Worm (Caenorhabditis elegans) whole organism, L2 larva: ENCODE results near the gene F52E4.5.
A peak's percentile ranks its signal among the peaks of the same experiment; 100 is the strongest.

Experiments used
- C34F6.9 ChIP-seq: fragments of 150-350 bp; optimal IDR thresholded peaks from 2 replicates; lab custom pipeline; 2014; ENCODE audit warnings: missing biosample characterization, missing genetic modification characterization
- F13H6.1 ChIP-seq: sonication (generic microtip); optimal IDR thresholded peaks from 2 replicates; lab custom pipeline; 2016; ENCODE audit warnings: missing genetic modification characterization, missing compliant biosample characterization
- R02D3.7 ChIP-seq: fragments of 150-350 bp; optimal IDR thresholded peaks from 2 replicates; lab custom pipeline; 2014; ENCODE audit warnings: missing biosample characterization, missing genetic modification characterization
- Y55F3AM.14 ChIP-seq: fragments of 200-800 bp; sonication (Bioruptor generic); optimal IDR thresholded peaks from 2 replicates; lab custom pipeline; 2018; ENCODE audit warnings: mild to moderate bottlenecking, missing genetic modification characterization, missing compliant biosample characterization
- ZK546.5 ChIP-seq: sonication (generic microtip); optimal IDR thresholded peaks from 2 replicates; lab custom pipeline; 2017; ENCODE audit warnings: missing biosample characterization, missing genetic modification characterization
- alr-1 ChIP-seq: fragments of 150-350 bp; optimal IDR thresholded peaks from 2 replicates; lab custom pipeline; 2014; ENCODE audit warnings: missing biosample characterization, missing genetic modification characterization
- aly-2 ChIP-seq: fragments of 150-350 bp; optimal IDR thresholded peaks from 2 replicates; lab custom pipeline; 2014; ENCODE audit warnings: missing biosample characterization, missing genetic modification characterization
- ama-1 ChIP-seq: fragments of 150-350 bp; optimal IDR thresholded peaks from 2 replicates; lab custom pipeline; 2018; ENCODE audit warnings: inconsistent platforms
- blmp-1 ChIP-seq: sonication (generic microtip); optimal IDR thresholded peaks from 2 replicates; lab custom pipeline; 2017; ENCODE audit warnings: missing genetic modification characterization, mild to moderate bottlenecking, missing compliant biosample characterization, antibody characterized with exemption, moderate library complexity; ENCODE audit not compliant: insufficient read depth
- ceh-16 ChIP-seq: fragments of 150-350 bp; optimal IDR thresholded peaks from 2 replicates; lab custom pipeline; 2014; ENCODE audit warnings: missing biosample characterization, missing genetic modification characterization
- ceh-82 ChIP-seq: fragments of 150-350 bp; optimal IDR thresholded peaks from 2 replicates; lab custom pipeline; 2014; ENCODE audit warnings: missing biosample characterization, missing genetic modification characterization
- crh-2 ChIP-seq: sonication (generic microtip); optimal IDR thresholded peaks from 2 replicates; lab custom pipeline; 2017; ENCODE audit warnings: missing biosample characterization, missing genetic modification characterization
- dmd-4 ChIP-seq: sonication (generic microtip); optimal IDR thresholded peaks from 2 replicates; lab custom pipeline; 2017; ENCODE audit warnings: missing biosample characterization, missing genetic modification characterization
- egl-27 ChIP-seq: sonication (generic microtip); optimal IDR thresholded peaks from 3 replicates; lab custom pipeline; 2017; ENCODE audit warnings: missing biosample characterization, missing genetic modification reagents, missing genetic modification characterization
- elt-1 ChIP-seq: fragments of 150-350 bp; optimal IDR thresholded peaks from 2 replicates; lab custom pipeline; 2014; ENCODE audit warnings: missing biosample characterization, missing genetic modification characterization
- elt-3 ChIP-seq: sonication (generic microtip); optimal IDR thresholded peaks from 2 replicates; lab custom pipeline; 2017; ENCODE audit warnings: missing biosample characterization, missing genetic modification characterization
- fos-1 ChIP-seq: fragments of 150-350 bp; optimal IDR thresholded peaks from 2 replicates; lab custom pipeline; 2014; ENCODE audit warnings: missing biosample characterization, missing genetic modification characterization
- gmeb-1 ChIP-seq: fragments of 150-350 bp; optimal IDR thresholded peaks from 2 replicates; lab custom pipeline; 2014; ENCODE audit warnings: missing biosample characterization, missing genetic modification characterization
- lin-11 ChIP-seq: fragments of 150-350 bp; sonication (generic microtip); optimal IDR thresholded peaks from 2 replicates; lab custom pipeline; 2014; ENCODE audit warnings: missing biosample characterization, missing genetic modification characterization, inconsistent platforms, mixed read lengths
- lin-13 ChIP-seq: fragments of 150-350 bp; optimal IDR thresholded peaks from 2 replicates; lab custom pipeline; 2014; ENCODE audit warnings: missing biosample characterization, missing genetic modification reagents, missing genetic modification characterization
- lin-39 ChIP-seq: fragments of 150-350 bp; optimal IDR thresholded peaks from 2 replicates; lab custom pipeline; 2014; ENCODE audit warnings: missing biosample characterization, missing genetic modification reagents, missing genetic modification characterization
- lsy-2 ChIP-seq, 2 experiments: fragments of 150-350 bp in 1 of 2; sonication (generic microtip) in 1 of 2; optimal IDR thresholded peaks; 2 replicates each; lab custom pipeline; 2014 to 2017; ENCODE audit warnings: missing biosample characterization in 2 of 2, missing genetic modification characterization in 2 of 2
- mab-5 ChIP-seq: fragments of 150-350 bp; optimal IDR thresholded peaks from 2 replicates; lab custom pipeline; 2014; ENCODE audit warnings: missing biosample characterization, missing genetic modification characterization
- mbf-1 ChIP-seq: sonication (generic microtip); optimal IDR thresholded peaks from 2 replicates; lab custom pipeline; 2017; ENCODE audit warnings: missing biosample characterization, missing genetic modification characterization
- mdl-1 ChIP-seq, 2 experiments: fragments of 150-350 bp in 1 of 2; sonication (generic microtip) in 1 of 2; optimal IDR thresholded peaks; 2 replicates each; lab custom pipeline; 2017; ENCODE audit warnings: missing biosample characterization in 2 of 2, missing genetic modification characterization in 2 of 2
- nhr-10 ChIP-seq: sonication (generic microtip); optimal IDR thresholded peaks from 2 replicates; lab custom pipeline; 2017; ENCODE audit warnings: missing biosample characterization, missing genetic modification characterization
- nhr-11 ChIP-seq: fragments of 150-350 bp; optimal IDR thresholded peaks from 2 replicates; lab custom pipeline; 2014; ENCODE audit warnings: missing biosample characterization, missing genetic modification characterization
- nhr-12 ChIP-seq: fragments of 150-350 bp; optimal IDR thresholded peaks from 2 replicates; lab custom pipeline; 2014; ENCODE audit warnings: missing biosample characterization, missing genetic modification characterization
- nhr-129 ChIP-seq: fragments of 150-350 bp; optimal IDR thresholded peaks from 2 replicates; lab custom pipeline; 2014; ENCODE audit warnings: missing biosample characterization, missing genetic modification characterization
- nhr-21 ChIP-seq: fragments of 150-350 bp; optimal IDR thresholded peaks from 2 replicates; lab custom pipeline; 2014; ENCODE audit warnings: missing biosample characterization, missing genetic modification characterization
- nhr-23 ChIP-seq: fragments of 150-350 bp; optimal IDR thresholded peaks from 2 replicates; lab custom pipeline; 2014; ENCODE audit warnings: missing biosample characterization, missing genetic modification reagents, missing genetic modification characterization
- nhr-237 ChIP-seq: fragments of 150-350 bp; optimal IDR thresholded peaks from 2 replicates; lab custom pipeline; 2014; ENCODE audit warnings: missing biosample characterization, missing genetic modification characterization
- nhr-25 ChIP-seq: fragments of 150-350 bp; sonication (generic microtip); optimal IDR thresholded peaks from 3 replicates; lab custom pipeline; 2014; ENCODE audit warnings: missing biosample characterization, missing genetic modification characterization
- nhr-6 ChIP-seq: fragments of 150-350 bp; optimal IDR thresholded peaks from 2 replicates; lab custom pipeline; 2014; ENCODE audit warnings: missing biosample characterization, missing genetic modification characterization
- nhr-77 ChIP-seq: fragments of 150-350 bp; optimal IDR thresholded peaks from 2 replicates; lab custom pipeline; 2014; ENCODE audit warnings: missing biosample characterization, missing genetic modification characterization
- peb-1 ChIP-seq: fragments of 150-350 bp; optimal IDR thresholded peaks from 2 replicates; lab custom pipeline; 2014; ENCODE audit warnings: missing biosample characterization, missing genetic modification characterization
- sem-4 ChIP-seq: fragments of 150-350 bp; optimal IDR thresholded peaks from 2 replicates; lab custom pipeline; 2014; ENCODE audit warnings: missing biosample characterization, missing genetic modification reagents, missing genetic modification characterization
- skn-1 ChIP-seq: sonication (generic microtip); optimal IDR thresholded peaks from 2 replicates; lab custom pipeline; 2017; ENCODE audit warnings: missing biosample characterization, missing genetic modification characterization
- sma-3 ChIP-seq: sonication (generic microtip); optimal IDR thresholded peaks from 2 replicates; lab custom pipeline; 2016; ENCODE audit warnings: missing genetic modification reagents, missing genetic modification characterization, missing compliant biosample characterization
- sma-9 ChIP-seq, 2 experiments: fragments of 150-350 bp in 1 of 2; sonication (generic microtip) in 1 of 2; optimal IDR thresholded peaks; 2 replicates each; lab custom pipeline; 2014 to 2016; ENCODE audit warnings: missing genetic modification characterization in 2 of 2, mild to moderate bottlenecking in 1 of 2, missing biosample characterization in 1 of 2, missing compliant biosample characterization in 1 of 2, missing genetic modification reagents in 1 of 2, moderate library complexity in 1 of 2
- snpc-4 ChIP-seq: fragments of 150-350 bp; optimal IDR thresholded peaks from 2 replicates; lab custom pipeline; 2014; ENCODE audit warnings: missing biosample characterization, missing genetic modification characterization
- unc-39 ChIP-seq: fragments of 150-350 bp; optimal IDR thresholded peaks from 2 replicates; lab custom pipeline; 2014; ENCODE audit warnings: missing biosample characterization, missing genetic modification characterization
- unc-55 ChIP-seq: fragments of 150-350 bp; sonication (generic microtip); optimal IDR thresholded peaks from 3 replicates; lab custom pipeline; 2014; ENCODE audit warnings: missing biosample characterization, missing genetic modification reagents, missing genetic modification characterization
- unc-62 ChIP-seq: fragments of 150-350 bp; optimal IDR thresholded peaks from 2 replicates; lab custom pipeline; 2014; ENCODE audit warnings: missing biosample characterization, missing genetic modification reagents, missing genetic modification characterization
- zag-1 ChIP-seq: fragments of 150-350 bp; optimal IDR thresholded peaks from 2 replicates; lab custom pipeline; 2014; ENCODE audit warnings: missing biosample characterization, missing genetic modification characterization
- ztf-1 ChIP-seq: fragments of 200-800 bp; sonication (Bioruptor generic); conservative IDR thresholded peaks from 2 replicates; pipeline ENCODE4 v1.3.6; 2022; ENCODE audit warnings: missing genetic modification characterization, missing compliant biosample characterization
- ztf-11 ChIP-seq: sonication (generic microtip); optimal IDR thresholded peaks from 2 replicates; lab custom pipeline; 2017; ENCODE audit warnings: missing biosample characterization, missing genetic modification characterization
- ztf-4 ChIP-seq: fragments of 150-350 bp; optimal IDR thresholded peaks from 2 replicates; lab custom pipeline; 2014; ENCODE audit warnings: missing biosample characterization, missing genetic modification characterization

Gene F52E4.5

ce11 chrX:3117204-3117603 is 30.1 kb upstream of the F52E4.5 start (continued):
- peak; percentile 65 for TF ChIP-seq sma-3 (GFP tag; lab: Kevin White, UChicago)
- no peak for TF ChIP-seq ceh-16 (tag; lab: Kevin White, UChicago)

ce11 chrX:3116033-3116876 is 29.1 kb upstream of the F52E4.5 start, which contains the start of gene mai-1:
Gene mai-1 (minus strand): TSS chrX:3116589.
- TF ChIP-seq nhr-129 (tag; lab: Kevin White, UChicago) = peak; percentile 65
- no peak for TF ChIP-seq nhr-237 (tag; lab: Kevin White, UChicago)
- TF ChIP-seq lin-11 (tag; lab: Kevin White, UChicago) = peak; percentile 68
- TF ChIP-seq ceh-16 (tag; lab: Kevin White, UChicago) = no peak
- no peak for TF ChIP-seq nhr-25 (tag; lab: Kevin White, UChicago)
- no peak for TF ChIP-seq unc-55 (GFP tag; lab: Kevin White, UChicago)
- TF ChIP-seq zag-1 = peak; percentile 73
- TF ChIP-seq ceh-82 (tag; lab: Kevin White, UChicago) = peak; percentile 16
- peak; percentile 50 for TF ChIP-seq C34F6.9 (tag; lab: Kevin White, UChicago)
- TF ChIP-seq ztf-11 (tag; lab: Kevin White, UChicago) = no peak
- no peak for TF ChIP-seq alr-1 (tag; lab: Kevin White, UChicago)
- no peak for TF ChIP-seq R02D3.7 (tag; lab: Kevin White, UChicago)
- TF ChIP-seq sem-4 (tag; lab: Kevin White, UChicago) = peak; percentile 19
- TF ChIP-seq skn-1 = no peak
- TF ChIP-seq egl-27 (tag; lab: Kevin White, UChicago) = no peak
- TF ChIP-seq lsy-2 (tag; optimal IDR thresholded peaks at IDR 0.05; lab: Kevin White, UChicago) = peak in 1 of 2 experiments; percentile 46
- TF ChIP-seq Y55F3AM.14 (GFP tag; lab: Kevin White, UChicago) = no peak
- TF ChIP-seq nhr-23 (tag; lab: Kevin White, UChicago) = no peak
- peak; percentile 21 for TF ChIP-seq fos-1
- no peak for TF ChIP-seq peb-1
- no peak for TF ChIP-seq nhr-11 (tag; lab: Kevin White, UChicago)
- TF ChIP-seq gmeb-1 = no peak
- peak; percentile 35 for TF ChIP-seq lin-13 (GFP tag; lab: Kevin White, UChicago)
- no peak for TF ChIP-seq mab-5 (tag; lab: Kevin White, UChicago)
- no peak for TF ChIP-seq sma-9 (GFP tag; optimal IDR thresholded peaks at IDR 0.05; lab: Kevin White, UChicago)
- no peak for TF ChIP-seq sma-9 (tag; optimal IDR thresholded peaks at IDR 0.05; lab: Kevin White, UChicago)
- TF ChIP-seq nhr-10 (tag; lab: Kevin White, UChicago) = no peak
- no peak for TF ChIP-seq unc-39
- no peak for TF ChIP-seq aly-2 (tag; lab: Kevin White, UChicago)
- TF ChIP-seq nhr-12 = no peak
- no peak for TF ChIP-seq nhr-21 (tag; lab: Kevin White, UChicago)
- TF ChIP-seq elt-1 (tag; lab: Kevin White, UChicago) = no peak
- TF ChIP-seq crh-2 (tag; lab: Kevin White, UChicago) = peak; percentile 23
- TF ChIP-seq unc-62 (GFP tag; lab: Kevin White, UChicago) = no peak
- peak; percentile 37 for TF ChIP-seq ama-1
- no peak for TF ChIP-seq sma-3 (GFP tag; lab: Kevin White, UChicago)
- no peak for TF ChIP-seq ZK546.5 (tag; lab: Kevin White, UChicago)
- TF ChIP-seq ztf-4 (tag; lab: Kevin White, UChicago) = peak; percentile 28
- no peak for TF ChIP-seq snpc-4 (tag; lab: Kevin White, UChicago)
- no peak for TF ChIP-seq elt-3
- peak in 1 of 2 experiments; percentile 6 for TF ChIP-seq mdl-1 (tag; optimal IDR thresholded peaks at IDR 0.05; lab: Kevin White, UChicago)
- TF ChIP-seq nhr-6 (tag; lab: Kevin White, UChicago) = no peak
- no peak for TF ChIP-seq nhr-77 (tag; lab: Kevin White, UChicago)
- TF ChIP-seq blmp-1 (tag; lab: Kevin White, UChicago) = no peak
- TF ChIP-seq dmd-4 = no peak
- no peak for TF ChIP-seq lin-39 (tag; lab: Kevin White, UChicago)
- peak; percentile 51 for TF ChIP-seq F13H6.1
- no peak for TF ChIP-seq ztf-1 (GFP tag; lab: Robert Waterston, UW)
- no peak for TF ChIP-seq mbf-1
